Worm (Caenorhabditis elegans) whole organism, mixed stage, embryonic: ENCODE data around the gene F49E12.7.
"Not testable (repeated sequence)": the region's sequence is repeated elsewhere in the genome, so short reads cannot be mapped to it uniquely, and the experiment has no call there.

Experiments used
- ceh-39 ChIP-seq: fragments of 150-350 bp; optimal IDR thresholded peaks from 2 replicates; lab custom pipeline; 2014; ENCODE audit warnings: missing biosample characterization, missing genetic modification characterization
- ceh-43 ChIP-seq: fragments of 200-800 bp; sonication (Bioruptor generic); optimal IDR thresholded peaks from 2 replicates; lab custom pipeline; 2018; ENCODE audit warnings: mild to moderate bottlenecking, missing genetic modification characterization, moderate library complexity, missing compliant biosample characterization
- ceh-83 ChIP-seq: fragments of 200-800 bp; sonication (Bioruptor generic); optimal IDR thresholded peaks from 2 replicates; lab custom pipeline; 2018; ENCODE audit warnings: mild to moderate bottlenecking, missing genetic modification characterization, missing compliant biosample characterization
- ces-1 ChIP-seq: fragments of 150-350 bp; optimal IDR thresholded peaks from 2 replicates; lab custom pipeline; 2014; ENCODE audit warnings: missing biosample characterization, missing genetic modification reagents, missing genetic modification characterization
- cnd-1 ChIP-seq: fragments of 200-800 bp; sonication (Bioruptor generic); optimal IDR thresholded peaks from 2 replicates; lab custom pipeline; 2018; ENCODE audit warnings: mild to moderate bottlenecking, missing genetic modification characterization, missing compliant biosample characterization
- drap-1 ChIP-seq: fragments of 200-800 bp; sonication (Bioruptor generic); optimal IDR thresholded peaks from 3 replicates; lab custom pipeline; 2018; ENCODE audit warnings: mild to moderate bottlenecking, missing genetic modification characterization, missing compliant biosample characterization
- elt-1 ChIP-seq: sonication (generic microtip); optimal IDR thresholded peaks from 2 replicates; lab custom pipeline; 2017; ENCODE audit warnings: missing genetic modification characterization, mild to moderate bottlenecking, missing compliant biosample characterization, antibody characterized with exemption, moderate library complexity, borderline replicate concordance; ENCODE audit not compliant: insufficient read depth
- elt-3 ChIP-seq: fragments of 150-350 bp; optimal IDR thresholded peaks from 2 replicates; lab custom pipeline; 2014; ENCODE audit warnings: missing biosample characterization, missing genetic modification characterization
- flh-1 ChIP-seq: fragments of 200-800 bp; sonication (Bioruptor generic); optimal IDR thresholded peaks from 2 replicates; lab custom pipeline; 2018; ENCODE audit warnings: mild to moderate bottlenecking, missing genetic modification characterization, moderate library complexity, missing compliant biosample characterization
- hlh-1 ChIP-seq: fragments of 150-350 bp; optimal IDR thresholded peaks from 2 replicates; lab custom pipeline; 2014; ENCODE audit warnings: missing biosample characterization, missing genetic modification reagents, missing genetic modification characterization
- lin-32 ChIP-seq: fragments of 200-800 bp; sonication (Bioruptor generic); optimal IDR thresholded peaks from 2 replicates; lab custom pipeline; 2018; ENCODE audit warnings: mild to moderate bottlenecking, missing genetic modification characterization, missing compliant biosample characterization
- lsy-2 ChIP-seq: fragments of 150-350 bp; optimal IDR thresholded peaks from 2 replicates; lab custom pipeline; 2014; ENCODE audit warnings: missing biosample characterization, missing genetic modification characterization
- mep-1 ChIP-seq: fragments of 150-350 bp; optimal IDR thresholded peaks from 2 replicates; lab custom pipeline; 2017; ENCODE audit warnings: missing biosample characterization, missing genetic modification reagents, missing genetic modification characterization, inconsistent platforms
- mls-2 ChIP-seq: sonication (generic microtip); optimal IDR thresholded peaks from 2 replicates; lab custom pipeline; 2016; ENCODE audit warnings: mild to moderate bottlenecking, missing genetic modification characterization, moderate library complexity, missing compliant biosample characterization
- nhr-12 ChIP-seq: fragments of 150-350 bp; optimal IDR thresholded peaks from 2 replicates; lab custom pipeline; 2014; ENCODE audit warnings: missing biosample characterization, missing genetic modification characterization
- nhr-2 ChIP-seq: fragments of 150-350 bp; optimal IDR thresholded peaks from 2 replicates; lab custom pipeline; 2014; ENCODE audit warnings: missing biosample characterization, missing genetic modification characterization
- nhr-237 ChIP-seq: fragments of 150-350 bp; optimal IDR thresholded peaks from 2 replicates; lab custom pipeline; 2014; ENCODE audit warnings: missing biosample characterization, missing genetic modification characterization
- nhr-28 ChIP-seq: fragments of 150-350 bp; optimal IDR thresholded peaks from 2 replicates; lab custom pipeline; 2014; ENCODE audit warnings: missing biosample characterization, missing genetic modification characterization
- nhr-76 ChIP-seq: sonication (generic microtip); optimal IDR thresholded peaks from 2 replicates; lab custom pipeline; 2017; ENCODE audit warnings: missing biosample characterization, missing genetic modification characterization
- pha-4 ChIP-seq: fragments of 150-350 bp; optimal IDR thresholded peaks from 2 replicates; lab custom pipeline; 2018; ENCODE audit warnings: missing biosample characterization, missing genetic modification reagents, missing genetic modification characterization
- sem-2 ChIP-seq: fragments of 200-800 bp; sonication (Bioruptor generic); optimal IDR thresholded peaks from 2 replicates; lab custom pipeline; 2018; ENCODE audit warnings: mild to moderate bottlenecking, missing genetic modification characterization, missing compliant biosample characterization
- snpc-4 ChIP-seq: fragments of 150-350 bp; optimal IDR thresholded peaks from 2 replicates; lab custom pipeline; 2014; ENCODE audit warnings: missing biosample characterization, missing genetic modification characterization
- sptf-1 ChIP-seq: sonication (generic microtip); optimal IDR thresholded peaks from 2 replicates; lab custom pipeline; 2017; ENCODE audit warnings: mild to moderate bottlenecking, missing genetic modification characterization, moderate library complexity, missing compliant biosample characterization
- tbx-8 ChIP-seq: fragments of 200-800 bp; sonication (Bioruptor generic); optimal IDR thresholded peaks from 2 replicates; lab custom pipeline; 2018; ENCODE audit warnings: mild to moderate bottlenecking, missing genetic modification characterization, moderate library complexity, missing compliant biosample characterization
- unc-120 ChIP-seq: sonication (generic microtip); optimal IDR thresholded peaks from 2 replicates; lab custom pipeline; 2017; ENCODE audit warnings: missing genetic modification characterization, missing compliant biosample characterization; ENCODE audit not compliant: poor library complexity, severe bottlenecking
- unc-39 ChIP-seq: fragments of 150-350 bp; optimal IDR thresholded peaks from 2 replicates; lab custom pipeline; 2014; ENCODE audit warnings: missing biosample characterization, missing genetic modification characterization
- unc-62 ChIP-seq: fragments of 150-350 bp; optimal IDR thresholded peaks from 2 replicates; lab custom pipeline; 2014; ENCODE audit warnings: missing biosample characterization, missing genetic modification reagents, missing genetic modification characterization
- zip-8 ChIP-seq: fragments of 150-350 bp; optimal IDR thresholded peaks from 2 replicates; lab custom pipeline; 2014; ENCODE audit warnings: missing biosample characterization, missing genetic modification characterization
- ztf-11 ChIP-seq: fragments of 150-350 bp; optimal IDR thresholded peaks from 2 replicates; lab custom pipeline; 2014; ENCODE audit warnings: missing biosample characterization, missing genetic modification characterization

The F49E12.7 gene

ce11 chrII:8431954-8432353, 36.0 kb upstream of the F49E12.7 start, which contains the start of gene acp-2:
acp-2 (minus strand) TSS chrII:8432054.
- TF ChIP-seq snpc-4 (tag; lab: Kevin White, UChicago): no peak
- TF ChIP-seq unc-39: no peak
- TF ChIP-seq sptf-1 (tag; lab: Kevin White, UChicago): no peak
- TF ChIP-seq pha-4 (tag; lab: Kevin White, UChicago): no peak
- no peak for TF ChIP-seq nhr-2 (tag; lab: Kevin White, UChicago)
- TF ChIP-seq mls-2 (tag; lab: Kevin White, UChicago): no peak
- TF ChIP-seq ceh-83 (GFP tag; lab: Kevin White, UChicago): no peak

DNA sequence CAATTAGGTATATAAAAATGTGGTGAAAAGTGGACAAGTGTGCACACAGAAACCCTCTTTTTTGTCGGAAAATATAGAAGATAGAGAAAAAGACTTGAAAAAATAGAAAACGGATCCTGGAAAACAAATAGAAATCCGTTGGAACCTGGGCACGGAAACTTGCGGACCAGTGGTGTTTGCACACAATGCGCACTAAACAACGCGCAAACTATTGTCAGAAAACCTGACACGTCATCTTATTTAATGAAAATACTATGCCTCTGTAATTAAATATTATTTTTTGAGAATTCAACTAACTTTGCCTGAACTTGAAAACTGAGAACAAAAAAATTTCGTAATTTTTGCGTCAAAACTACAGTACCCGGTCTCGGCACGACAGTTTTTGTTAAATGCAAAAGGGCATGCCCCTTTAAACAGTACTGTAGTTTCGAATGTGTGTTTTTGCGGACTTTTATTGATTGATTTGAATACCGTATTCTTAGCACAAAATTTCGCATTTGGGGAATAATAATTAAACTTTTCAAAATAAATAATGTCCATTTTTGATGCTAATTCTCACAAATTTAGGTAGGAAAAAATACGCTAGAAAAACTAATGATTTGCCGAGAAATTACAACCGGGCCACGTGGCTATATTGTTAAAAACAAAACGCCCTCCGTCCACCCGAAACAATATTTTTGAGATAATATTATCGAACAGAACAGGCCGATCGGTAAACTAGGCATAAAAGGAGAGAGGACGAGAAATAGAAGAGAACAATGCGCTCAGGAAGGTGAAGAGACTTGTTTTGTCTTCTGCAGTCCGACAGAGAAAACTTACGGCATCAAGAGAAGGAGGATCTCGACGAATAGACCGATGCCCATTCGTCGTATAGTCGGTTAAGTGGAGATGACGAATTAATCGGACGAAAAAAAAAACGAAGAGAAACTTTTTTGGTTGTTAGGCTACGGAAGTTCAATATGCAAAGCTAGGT, 33.3 kb upstream of the F49E12.7 start:
- TF ChIP-seq nhr-76 (tag; lab: Kevin White, UChicago): no peak
- TF ChIP-seq zip-8 (tag; lab: Kevin White, UChicago): peak; percentile 16
- no peak for TF ChIP-seq unc-120 (tag; lab: Kevin White, UChicago)
- no peak for TF ChIP-seq ceh-39 (tag; lab: Kevin White, UChicago)
- TF ChIP-seq lsy-2: peak; percentile 43
- TF ChIP-seq mep-1 (tag; lab: Kevin White, UChicago): no peak
- no peak for TF ChIP-seq flh-1 (GFP tag; lab: Kevin White, UChicago)
- TF ChIP-seq lin-32 (GFP tag; lab: Kevin White, UChicago): no peak
- TF ChIP-seq, all 35 proteins: peak for 2

- no peak for TF ChIP-seq elt-1 (tag; lab: Kevin White, UChicago)
- no peak for TF ChIP-seq nhr-12 (tag; lab: Kevin White, UChicago)
- no peak for TF ChIP-seq sem-2 (GFP tag; lab: Kevin White, UChicago)
- TF ChIP-seq pha-4 (tag; lab: Kevin White, UChicago): no peak
- TF ChIP-seq nhr-76 (tag; lab: Kevin White, UChicago): no peak
- TF ChIP-seq ztf-11 (tag; lab: Kevin White, UChicago): no peak
- TF ChIP-seq lsy-2: no peak
- TF ChIP-seq tbx-8: no peak
- no peak for TF ChIP-seq snpc-4 (tag; lab: Kevin White, UChicago)
- no peak for TF ChIP-seq hlh-1 (tag; lab: Kevin White, UChicago)
- TF ChIP-seq ceh-43: no peak
- TF ChIP-seq nhr-2 (tag; lab: Kevin White, UChicago): no peak
- no peak for TF ChIP-seq cnd-1 (tag; lab: Kevin White, UChicago)
- TF ChIP-seq unc-62 (GFP tag; lab: Kevin White, UChicago): no peak
- TF ChIP-seq sptf-1 (tag; lab: Kevin White, UChicago): no peak
- TF ChIP-seq drap-1: no peak
- no peak for TF ChIP-seq zip-8 (tag; lab: Kevin White, UChicago)
- TF ChIP-seq nhr-28 (tag; lab: Kevin White, UChicago): no peak
- TF ChIP-seq nhr-237: no peak
- no peak for TF ChIP-seq unc-39
Measured at ce11 chrII:8428758-8428946, 32.7 kb upstream of the F49E12.7 start, which contains the start of gene F14E5.2. F14E5.2 (minus strand) TSS chrII:8428858.

DNA sequence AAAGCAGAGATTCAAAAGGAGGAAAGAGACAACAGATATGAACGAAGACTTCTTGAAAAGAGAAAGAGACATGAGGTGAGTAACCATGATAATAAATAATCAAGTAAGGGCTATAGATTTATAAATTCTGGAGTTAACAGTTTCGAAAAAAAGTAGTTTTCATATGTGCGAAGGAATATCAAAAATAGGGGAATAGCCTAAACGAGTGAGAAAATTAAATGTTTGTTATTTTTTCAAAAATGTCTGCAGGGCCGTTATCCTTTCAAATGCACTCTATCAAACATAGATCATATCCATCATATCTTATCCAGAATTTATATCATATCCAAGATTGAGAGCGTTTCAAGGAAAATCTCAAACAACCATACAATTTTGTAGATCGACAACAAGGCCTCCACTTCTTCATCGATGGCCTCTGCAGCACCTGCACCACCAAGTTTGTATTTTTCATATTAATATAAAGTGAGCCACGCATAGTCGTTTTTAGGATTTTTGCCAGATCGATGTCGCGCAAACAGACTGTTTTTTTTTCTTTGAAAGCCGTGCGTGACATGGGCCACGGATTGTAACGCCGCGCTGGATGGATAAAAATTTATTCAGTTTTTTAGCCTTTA, 24.9 kb upstream of the F49E12.7 start:
- TF ChIP-seq drap-1: no peak
- TF ChIP-seq lsy-2: peak; percentile 76
- TF ChIP-seq ceh-43: no peak
- TF ChIP-seq ces-1: no peak
- TF ChIP-seq ceh-83 (GFP tag; lab: Kevin White, UChicago): no peak

DNA sequence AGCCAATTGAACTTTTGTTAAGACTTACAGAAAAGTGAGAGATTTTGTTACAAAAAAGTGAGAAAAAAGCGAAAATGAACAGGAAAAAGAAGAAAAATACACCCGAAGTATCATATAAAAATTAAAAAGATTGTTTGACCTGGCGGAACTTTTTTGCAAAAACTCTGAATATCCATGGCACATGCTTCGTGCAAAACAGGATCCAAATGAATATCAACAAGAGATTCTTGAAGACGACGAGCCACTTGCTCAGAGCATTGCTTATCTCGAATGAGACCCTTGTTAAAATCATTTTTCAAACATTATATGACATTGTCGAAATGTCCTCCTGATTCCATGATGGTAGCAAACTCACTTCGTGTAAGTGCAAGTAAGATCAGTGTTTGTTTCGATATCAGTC, 23.9 kb upstream of the F49E12.7 start, which contains the start of gene F14E5.8:
Gene F14E5.8, plus strand, starts transcription at position 301 of the 400 bp plus-strand sequence.
- TF ChIP-seq elt-3, hlh-1, elt-1 (tag; lab: Kevin White, UChicago): not testable (repeated sequence)
- TF ChIP-seq, all 35 proteins: peak for 0; not testable (repeated sequence) for 35
